Fruit fly (Drosophila melanogaster): ENCODE data around the gene yellow-c.

yellow-c gene

DNA sequence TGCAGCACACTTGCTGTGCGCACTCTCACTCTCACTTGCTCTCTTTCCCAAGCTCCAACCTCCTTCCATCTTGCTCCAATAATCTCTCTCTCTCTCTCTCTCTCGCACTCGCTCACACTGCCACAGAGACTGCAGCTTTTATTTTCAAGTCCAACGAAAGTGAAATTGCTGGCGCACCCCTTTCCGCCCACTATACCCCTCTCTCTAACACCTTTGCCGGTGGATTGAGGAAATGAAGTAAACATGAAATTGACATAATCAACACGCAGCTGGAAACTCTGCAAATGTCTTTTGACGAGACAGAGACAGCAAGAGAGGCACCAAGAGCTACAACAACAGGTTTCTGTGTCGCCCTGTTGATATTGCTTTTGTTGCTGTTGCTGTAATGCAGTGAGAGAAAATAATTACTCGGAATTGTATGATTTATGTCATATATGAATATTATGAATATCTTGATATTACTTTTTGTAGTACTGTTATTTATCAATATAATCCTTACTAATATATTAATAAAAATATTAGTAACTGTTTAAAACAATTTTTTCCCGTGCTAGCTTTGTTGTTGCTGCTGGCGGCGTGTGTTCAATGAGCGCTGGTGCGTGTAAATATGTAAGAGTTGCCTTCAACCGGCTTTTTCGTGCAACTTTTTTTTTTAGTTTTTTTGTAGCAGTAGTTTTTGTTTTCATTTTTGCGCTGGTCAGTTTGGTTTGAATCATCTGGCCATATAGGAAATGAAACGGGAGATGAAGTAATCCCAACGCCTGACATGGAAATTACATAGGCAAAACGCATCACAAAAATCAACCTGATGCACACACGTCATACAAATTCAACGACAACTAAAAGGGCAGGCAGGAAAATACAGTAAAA lies 39.4 kb upstream of the yellow-c start (continued):
- TF ChIP-seq D (optimal IDR thresholded peaks at IDR 0.05) (no peak), D (GFP tag; optimal IDR thresholded peaks at IDR 0.05) (peak; percentile 90), Atf3 (GFP tag; optimal IDR thresholded peaks at IDR 0.05) (peak; percentile 63), Vsx1 (GFP tag; optimal IDR thresholded peaks at IDR 0.05) (peak; percentile 77), shn (GFP tag; optimal IDR thresholded peaks at IDR 0.05) (peak; percentile 27), hbn (GFP tag; IDR thresholded peaks at IDR 0.05; ENCODE audit: partially characterized antibody) (no peak), tap (tag; optimal IDR thresholded peaks at IDR 0.05) (peak; percentile 93), ara (GFP tag; IDR thresholded peaks at IDR 0.05) (peak; percentile 92), luna (GFP tag; optimal IDR thresholded peaks at IDR 0.05) (no peak), CG17361 (GFP tag; IDR thresholded peaks at IDR 0.05) (peak; percentile 91), Doc2 (GFP tag; IDR thresholded peaks at IDR 0.05) (no peak), p53 (GFP tag; optimal IDR thresholded peaks at IDR 0.05) (no peak), chn (GFP tag; optimal IDR thresholded peaks at IDR 0.05) (peak; percentile 63), amos (GFP tag; IDR thresholded peaks at IDR 0.05; ENCODE audit: partially characterized antibody) (no peak), E2f1 (GFP tag; IDR thresholded peaks at IDR 0.05) (peak; percentile 93), CG2120 (GFP tag; optimal IDR thresholded peaks at IDR 0.05) (peak; percentile 61), CG2116 (GFP tag; optimal IDR thresholded peaks at IDR 0.05) (peak; percentile 43), zen (tag; optimal IDR thresholded peaks at IDR 0.05) (peak; percentile 84), CG5180 (GFP tag; optimal IDR thresholded peaks at IDR 0.05) (peak; percentile 76), Atf6 (GFP tag; IDR thresholded peaks at IDR 0.05) (peak; percentile 88), CG15601 (tag; optimal IDR thresholded peaks at IDR 0.05) (peak; percentile 91), dmrt11E (tag; optimal IDR thresholded peaks at IDR 0.05) (peak; percentile 90), cad (GFP tag; optimal IDR thresholded peaks at IDR 0.05) (no peak), tgo (GFP tag; IDR thresholded peaks at IDR 0.05) (peak; percentile 95), CG13296 (GFP tag; optimal IDR thresholded peaks at IDR 0.05) (peak; percentile 82), CG6689 (GFP tag; IDR thresholded peaks at IDR 0.05) (peak; percentile 95), CG30403 (GFP tag; optimal IDR thresholded peaks at IDR 0.05) (peak; percentile 91), trh (GFP tag; optimal IDR thresholded peaks at IDR 0.05) (peak; percentile 77), tx (GFP tag; optimal IDR thresholded peaks at IDR 0.05) (peak; percentile 26), fd64A (GFP tag; optimal IDR thresholded peaks at IDR 0.05) (peak; percentile 91), tin (GFP tag; optimal IDR thresholded peaks at IDR 0.05) (peak; percentile 87), knrl (GFP tag; IDR thresholded peaks at IDR 0.05; ENCODE audit: partially characterized antibody) (no peak), otp (GFP tag; IDR thresholded peaks at IDR 0.05) (peak; percentile 81; the same call in 1 of the 3 replicates), CG9727 (GFP tag; optimal IDR thresholded peaks at IDR 0.05) (peak; percentile 92), MESR4 (GFP tag; optimal IDR thresholded peaks at IDR 0.05) (peak; percentile 5), CG13624 (GFP tag; optimal IDR thresholded peaks at IDR 0.05) (no peak), Sin3A (optimal IDR thresholded peaks at IDR 0.05) (no peak), HLH4C (GFP tag; IDR thresholded peaks at IDR 0.05; ENCODE audit: partially characterized antibody) (no peak), Blimp-1 (GFP tag; optimal IDR thresholded peaks at IDR 0.05) (peak; percentile 100), h (optimal IDR thresholded peaks at IDR 0.05) (no peak), Lpt (GFP tag; optimal IDR thresholded peaks at IDR 0.05) (no peak), pfk (GFP tag; optimal IDR thresholded peaks at IDR 0.05) (peak; percentile 20), CG10147 (GFP tag; optimal IDR thresholded peaks at IDR 0.05) (peak; percentile 78), CG15514 (GFP tag; optimal IDR thresholded peaks at IDR 0.05) (peak; percentile 65), lov (optimal IDR thresholded peaks at IDR 0.05) (no peak), lov (GFP tag; IDR thresholded peaks at IDR 0.05) (peak; percentile 73), cas (GFP tag; IDR thresholded peaks at IDR 0.05) (peak; percentile 65), slp2 (GFP tag; optimal IDR thresholded peaks at IDR 0.05) (no peak), HLH54F (GFP tag; optimal IDR thresholded peaks at IDR 0.05) (no peak), CG11696 (GFP tag; IDR thresholded peaks at IDR 0.05) (peak; percentile 82)

Measured in whole organism, embryonic.